Worm (Caenorhabditis elegans): ENCODE results near the gene Y57G11C.43.

DNA sequence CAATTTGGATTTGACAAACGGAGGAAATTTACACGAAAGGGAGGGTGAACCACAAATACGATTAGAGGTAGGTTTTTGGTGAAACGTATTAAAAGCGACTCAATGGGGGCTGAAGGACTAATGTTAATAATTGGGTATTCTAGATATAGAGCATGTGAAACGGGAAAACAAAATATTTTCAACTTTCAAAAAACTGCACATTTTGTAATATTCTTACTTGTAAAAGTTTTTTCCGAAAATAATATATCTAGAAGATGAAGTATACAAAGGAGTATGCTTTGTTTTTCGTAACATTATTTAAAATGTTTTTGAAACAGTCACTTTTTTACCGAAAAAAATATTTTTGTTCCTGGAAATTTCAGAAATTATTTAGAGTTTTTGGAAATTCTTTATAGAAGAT is 27.3 kb upstream of the Y57G11C.43 start:
- no peak for TF ChIP-seq him-1 (tag; optimal IDR thresholded peaks at IDR 0.05)
- no peak for TF ChIP-seq W03F9.2 (tag; optimal IDR thresholded peaks at IDR 0.05)
